Worm (Caenorhabditis elegans) whole organism, early embryonic: Measurements from ENCODE around the gene scl-15.

ENCODE experiments used
- B0310.2 ChIP-seq: sonication (generic microtip); optimal IDR thresholded peaks from 2 replicates; lab custom pipeline; 2016; ENCODE audit warnings: mild to moderate bottlenecking, missing genetic modification characterization, missing compliant biosample characterization
- F13C5.2 ChIP-seq: sonication (generic microtip); optimal IDR thresholded peaks from 2 replicates; lab custom pipeline; 2017; ENCODE audit warnings: mild to moderate bottlenecking, missing genetic modification characterization, inconsistent platforms, missing compliant biosample characterization
- aly-1 ChIP-seq: sonication (generic microtip); optimal IDR thresholded peaks from 2 replicates; lab custom pipeline; 2016; ENCODE audit warnings: missing genetic modification characterization, missing compliant biosample characterization
- ama-1 ChIP-seq: fragments of 150-350 bp; optimal IDR thresholded peaks from 2 replicates; lab custom pipeline; 2014
- ceh-13 ChIP-seq: fragments of 200-800 bp; sonication (Bioruptor generic); optimal IDR thresholded peaks from 2 replicates; lab custom pipeline; 2018; ENCODE audit warnings: mild to moderate bottlenecking, missing genetic modification characterization, missing compliant biosample characterization
- ceh-36 ChIP-seq: sonication (generic microtip); optimal IDR thresholded peaks from 2 replicates; lab custom pipeline; 2016; ENCODE audit warnings: missing genetic modification characterization, inconsistent platforms, missing compliant biosample characterization
- ets-7 ChIP-seq: sonication (generic microtip); optimal IDR thresholded peaks from 2 replicates; lab custom pipeline; 2016; ENCODE audit warnings: missing genotype, missing genetic modification characterization, missing compliant biosample characterization
- flt-1 ChIP-seq: fragments of 200-800 bp; sonication (Bioruptor generic); IDR thresholded peaks from 2 replicates; pipeline ENCODE4 v1.3.6; 2022; ENCODE audit warnings: missing genetic modification characterization, missing compliant biosample characterization
- hmbx-1 ChIP-seq: sonication (generic microtip); optimal IDR thresholded peaks from 2 replicates; lab custom pipeline; 2016; ENCODE audit warnings: mild to moderate bottlenecking, missing genetic modification characterization, missing compliant biosample characterization
- hmg-4 ChIP-seq: fragments of 200-800 bp; sonication (Bioruptor generic); optimal IDR thresholded peaks from 2 replicates; lab custom pipeline; 2018; ENCODE audit warnings: mild to moderate bottlenecking, missing genetic modification characterization, missing compliant biosample characterization
- hnd-1 ChIP-seq: sonication (generic microtip); optimal IDR thresholded peaks from 2 replicates; lab custom pipeline; 2016; ENCODE audit warnings: missing genetic modification characterization, missing compliant biosample characterization
- pes-1 ChIP-seq: fragments of 200-800 bp; sonication (Bioruptor generic); IDR thresholded peaks from 2 replicates; pipeline ENCODE4 v1.3.6; 2022; ENCODE audit warnings: missing genetic modification reagents, missing genetic modification characterization, missing compliant biosample characterization
- scrt-1 ChIP-seq: fragments of 200-800 bp; sonication (Bioruptor generic); IDR thresholded peaks from 2 replicates; pipeline ENCODE4 v1.3.6; 2022; ENCODE audit warnings: missing genetic modification characterization, missing compliant biosample characterization
- sea-1 ChIP-seq: fragments of 200-800 bp; sonication (Bioruptor generic); conservative IDR thresholded peaks from 2 replicates; pipeline ENCODE4 v1.3.6; 2022; ENCODE audit warnings: missing genetic modification characterization, missing compliant biosample characterization
- tbx-11 ChIP-seq: fragments of 200-800 bp; sonication (Bioruptor generic); IDR thresholded peaks from 2 replicates; pipeline ENCODE4 v1.3.6; 2022; ENCODE audit warnings: missing genetic modification characterization, missing compliant biosample characterization
- tbx-37 ChIP-seq: fragments of 200-800 bp; sonication (Bioruptor generic); conservative IDR thresholded peaks from 2 replicates; pipeline ENCODE4 v1.3.6; 2022; ENCODE audit warnings: missing genetic modification reagents, missing genetic modification characterization, missing compliant biosample characterization
- tra-4 ChIP-seq: sonication (generic microtip); optimal IDR thresholded peaks from 2 replicates; lab custom pipeline; 2017; ENCODE audit warnings: missing genetic modification characterization, missing compliant biosample characterization

The scl-15 gene

ce11 chrII:3282353-3282752, 2.1 kb downstream of the scl-15 start, which contains the start of gene nep-13:
Gene nep-13 (plus strand): TSS chrII:3282653.
- TF ChIP-seq hnd-1 (tag; lab: Kevin White, UChicago) (no peak), tbx-11 (GFP tag; lab: Robert Waterston, UW) (no peak), tra-4 (tag; lab: Kevin White, UChicago) (no peak), flt-1 (GFP tag; lab: Robert Waterston, UW) (no peak), B0310.2 (no peak), scrt-1 (GFP tag; lab: Robert Waterston, UW) (no peak), ceh-13 (GFP tag; lab: Kevin White, UChicago) (no peak), ceh-36 (tag; lab: Kevin White, UChicago) (no peak), aly-1 (tag; lab: Kevin White, UChicago) (no peak), F13C5.2 (tag; lab: Kevin White, UChicago) (no peak), ama-1 (lab: Kevin White, UChicago) (no peak)

- TF ChIP-seq tbx-37: no peak
- TF ChIP-seq B0310.2: no peak
- no peak for TF ChIP-seq flt-1 (GFP tag; lab: Robert Waterston, UW)
- TF ChIP-seq F13C5.2 (tag; lab: Kevin White, UChicago): no peak
- no peak for TF ChIP-seq ets-7 (tag; lab: Kevin White, UChicago)
Observed at ce11 chrII:3278634-3279033, 5.8 kb downstream of the scl-15 start, which contains the start of gene wht-4. Gene wht-4 (plus strand): TSS chrII:3278934.

- TF ChIP-seq flt-1 (GFP tag; lab: Robert Waterston, UW) (no peak), sea-1 (no peak)
Observed at ce11 chrII:3277686-3278085, 6.8 kb downstream of the scl-15 start, which contains the start of gene F02E11.4. Gene F02E11.4 (minus strand): TSS chrII:3277786.

- TF ChIP-seq tbx-11 (GFP tag; lab: Robert Waterston, UW) (no peak), F13C5.2 (tag; lab: Kevin White, UChicago) (no peak), ama-1 (lab: Kevin White, UChicago) (no peak), scrt-1 (GFP tag; lab: Robert Waterston, UW) (no peak), B0310.2 (no peak), hmbx-1 (tag; lab: Kevin White, UChicago) (no peak), pes-1 (no peak), hmg-4 (GFP tag; lab: Kevin White, UChicago) (no peak), ets-7 (tag; lab: Kevin White, UChicago) (no peak), tra-4 (tag; lab: Kevin White, UChicago) (no peak), tbx-37 (no peak), ceh-36 (tag; lab: Kevin White, UChicago) (no peak), ceh-13 (GFP tag; lab: Kevin White, UChicago) (no peak), hnd-1 (tag; lab: Kevin White, UChicago) (no peak), flt-1 (GFP tag; lab: Robert Waterston, UW) (no peak), sea-1 (no peak), aly-1 (tag; lab: Kevin White, UChicago) (no peak)
Observed at ce11 chrII:3274923-3275322, 9.5 kb downstream of the scl-15 start, which contains the start of gene F02E11.3. Gene F02E11.3 (minus strand): TSS chrII:3275023.

ce11 chrII:3270598-3270997, 13.9 kb downstream of the scl-15 start:
- no peak for TF ChIP-seq B0310.2
- TF ChIP-seq tbx-11 (GFP tag; lab: Robert Waterston, UW): no peak
- TF ChIP-seq F13C5.2 (tag; lab: Kevin White, UChicago): no peak

ce11 chrII:3267815-3268214, 16.6 kb downstream of the scl-15 start:
- TF ChIP-seq aly-1 (tag; lab: Kevin White, UChicago) (no peak), flt-1 (GFP tag; lab: Robert Waterston, UW) (peak; percentile 60; the same call in 1 of the 2 replicates), tbx-11 (GFP tag; lab: Robert Waterston, UW) (peak; percentile 58), F13C5.2 (tag; lab: Kevin White, UChicago) (no peak), ceh-13 (GFP tag; lab: Kevin White, UChicago) (peak; percentile 49), sea-1 (no peak), scrt-1 (GFP tag; lab: Robert Waterston, UW) (0 out of 2 replicates have a peak, but pooled peaks have one; percentile 19), ets-7 (tag; lab: Kevin White, UChicago) (no peak), tra-4 (tag; lab: Kevin White, UChicago) (no peak), hnd-1 (tag; lab: Kevin White, UChicago) (peak; percentile 1), pes-1 (peak; percentile 82)

- no peak for TF ChIP-seq scrt-1 (GFP tag; lab: Robert Waterston, UW)
- no peak for TF ChIP-seq B0310.2
- TF ChIP-seq ceh-13 (GFP tag; lab: Kevin White, UChicago): no peak
- no peak for TF ChIP-seq pes-1
- TF ChIP-seq sea-1: no peak
- TF ChIP-seq hnd-1 (tag; lab: Kevin White, UChicago): no peak
- no peak for TF ChIP-seq tbx-37
- TF ChIP-seq hmbx-1 (tag; lab: Kevin White, UChicago): no peak
- no peak for TF ChIP-seq flt-1 (GFP tag; lab: Robert Waterston, UW)
- TF ChIP-seq hmg-4 (GFP tag; lab: Kevin White, UChicago): no peak
- TF ChIP-seq F13C5.2 (tag; lab: Kevin White, UChicago): no peak
- TF ChIP-seq ama-1 (lab: Kevin White, UChicago): no peak
- no peak for TF ChIP-seq tbx-11 (GFP tag; lab: Robert Waterston, UW)
- TF ChIP-seq tra-4 (tag; lab: Kevin White, UChicago): no peak
- no peak for TF ChIP-seq ets-7 (tag; lab: Kevin White, UChicago)
Observed at ce11 chrII:3267365-3267764, 17.1 kb downstream of the scl-15 start, which contains the start of gene F02E11.7. Gene F02E11.7 (plus strand): TSS chrII:3267665.

ce11 chrII:3264704-3265103, 19.8 kb downstream of the scl-15 start:
- TF ChIP-seq tbx-37 (no peak), pes-1 (no peak)
